Fruit fly (Drosophila melanogaster) whole organism, embryonic: ENCODE data around the gene CG11560.

Experiments
- Aef1 ChIP-seq: fragments of 200-800 bp; sonication (Bioruptor generic); IDR thresholded peaks from 3 replicates; pipeline ENCODE4 v1.3.6; 2022; ENCODE audit warnings: missing biosample characterization, missing genetic modification characterization
- Asciz ChIP-seq: fragments of 200-800 bp; sonication (Bioruptor generic); optimal IDR thresholded peaks from 2 replicates; lab custom pipeline; 2017; ENCODE audit warnings: missing biosample characterization, mild to moderate bottlenecking, missing genetic modification characterization, missing genetic modification reagents
- CG10431 ChIP-seq: fragments of 200-800 bp; sonication (Bioruptor generic); optimal IDR thresholded peaks from 3 replicates; lab custom pipeline; 2018; ENCODE audit warnings: missing biosample characterization, mild to moderate bottlenecking, missing genetic modification characterization
- CG10565 ChIP-seq: fragments of 200-800 bp; sonication (Bioruptor generic); optimal IDR thresholded peaks from 3 replicates; lab custom pipeline; 2016; ENCODE audit warnings: missing biosample characterization, mild to moderate bottlenecking, missing genetic modification characterization
- CG10959 ChIP-seq: fragments of 200-800 bp; sonication (Bioruptor generic); IDR thresholded peaks from 2 replicates; pipeline ENCODE4 v1.3.6; 2022; ENCODE audit warnings: missing biosample characterization, missing genetic modification characterization
- CG11247 ChIP-seq: fragments of 200-800 bp; sonication (Bioruptor generic); IDR thresholded peaks from 2 replicates; pipeline ENCODE4 v1.3.6; 2022; ENCODE audit warnings: missing biosample characterization, missing genetic modification characterization
- CG11696 ChIP-seq: fragments of 200-800 bp; sonication (Bioruptor generic); IDR thresholded peaks from 2 replicates; pipeline ENCODE4 v1.3.6; 2022; ENCODE audit warnings: missing biosample characterization, missing genetic modification characterization
- CG12155 ChIP-seq: fragments of 200-800 bp; sonication (Bioruptor generic); optimal IDR thresholded peaks from 3 replicates; lab custom pipeline; 2016; ENCODE audit warnings: missing biosample characterization, missing genetic modification characterization
- CG12659 ChIP-seq: fragments of 200-800 bp; sonication (Bioruptor generic); optimal IDR thresholded peaks from 3 replicates; lab custom pipeline; 2017; ENCODE audit warnings: mild to moderate bottlenecking, missing biosample characterization, missing genetic modification reagents, missing genetic modification characterization
- CG13296 ChIP-seq: fragments of 200-800 bp; sonication (Bioruptor generic); optimal IDR thresholded peaks from 3 replicates; lab custom pipeline; 2018; ENCODE audit warnings: missing biosample characterization, mild to moderate bottlenecking, missing genetic modification characterization
- CG13424 ChIP-seq: fragments of 200-800 bp; sonication (Bioruptor generic); optimal IDR thresholded peaks from 2 replicates; lab custom pipeline; 2019; ENCODE audit warnings: missing biosample characterization, mild to moderate bottlenecking, missing genetic modification characterization, moderate library complexity
- CG15073 ChIP-seq: fragments of 200-800 bp; sonication (Bioruptor generic); optimal IDR thresholded peaks from 2 replicates; lab custom pipeline; 2016; ENCODE audit warnings: missing biosample characterization, missing genetic modification characterization
- CG16813 ChIP-seq: fragments of 200-800 bp; sonication (Bioruptor generic); IDR thresholded peaks from 3 replicates; pipeline ENCODE4 v1.3.6; 2022; ENCODE audit warnings: missing biosample characterization, missing genetic modification characterization; ENCODE audit not compliant: partially characterized antibody
- CG17568 ChIP-seq: fragments of 200-800 bp; sonication (Bioruptor generic); optimal IDR thresholded peaks from 2 replicates; lab custom pipeline; 2018; ENCODE audit warnings: missing biosample characterization, mild to moderate bottlenecking, missing genetic modification characterization, moderate library complexity
- CG17829 ChIP-seq: fragments of 200-800 bp; optimal IDR thresholded peaks from 2 replicates; lab custom pipeline; 2019; ENCODE audit warnings: missing biosample characterization, mild to moderate bottlenecking, missing genetic modification characterization, moderate library complexity
- CG3281 ChIP-seq: fragments of 200-800 bp; sonication (Bioruptor generic); optimal IDR thresholded peaks from 3 replicates; lab custom pipeline; 2017; ENCODE audit warnings: missing biosample characterization, mild to moderate bottlenecking, missing genetic modification characterization
- CG4854 ChIP-seq: fragments of 200-800 bp; sonication (Bioruptor generic); optimal IDR thresholded peaks from 2 replicates; lab custom pipeline; 2016; ENCODE audit warnings: missing biosample characterization, missing genetic modification characterization, inconsistent platforms
- CG5180 ChIP-seq: fragments of 200-800 bp; sonication (Bioruptor generic); optimal IDR thresholded peaks from 3 replicates; lab custom pipeline; 2017; ENCODE audit warnings: missing biosample characterization, missing genetic modification characterization, mild to moderate bottlenecking, moderate library complexity, missing genetic modification reagents
- CG7271 ChIP-seq: fragments of 200-800 bp; sonication (Bioruptor generic); optimal IDR thresholded peaks from 2 replicates; lab custom pipeline; 2018; ENCODE audit warnings: missing biosample characterization, mild to moderate bottlenecking, missing genetic modification characterization, moderate library complexity
- CG7556 ChIP-seq: fragments of 200-800 bp; sonication (Bioruptor generic); optimal IDR thresholded peaks from 2 replicates; lab custom pipeline; 2017; ENCODE audit warnings: missing biosample characterization, mild to moderate bottlenecking, missing genetic modification characterization
- CG9609 ChIP-seq: fragments of 200-800 bp; sonication (Bioruptor generic); optimal IDR thresholded peaks from 3 replicates; lab custom pipeline; 2016; ENCODE audit warnings: missing biosample characterization, missing genetic modification characterization
- CG9817 ChIP-seq: fragments of 200-800 bp; sonication (Bioruptor generic); optimal IDR thresholded peaks from 2 replicates; lab custom pipeline; 2018; ENCODE audit warnings: missing biosample characterization, mild to moderate bottlenecking, missing genetic modification characterization, moderate library complexity
- Doc2 ChIP-seq: fragments of 200-800 bp; sonication (Bioruptor generic); IDR thresholded peaks from 2 replicates; pipeline ENCODE4 v1.3.6; 2022; ENCODE audit warnings: missing biosample characterization, missing genetic modification characterization
- E2f2 ChIP-seq: fragments of 200-800 bp; sonication (Bioruptor generic); IDR thresholded peaks from 2 replicates; pipeline ENCODE4 v1.3.6; 2022; ENCODE audit warnings: missing biosample characterization, missing genetic modification characterization
- Jarid2 ChIP-seq: fragments of 200-800 bp; sonication (Bioruptor generic); optimal IDR thresholded peaks from 3 replicates; lab custom pipeline; 2017; ENCODE audit warnings: mild to moderate bottlenecking, missing biosample characterization, missing genetic modification reagents, missing genetic modification characterization
- Lim3 ChIP-seq: fragments of 200-800 bp; sonication (Bioruptor generic); IDR thresholded peaks from 2 replicates; pipeline ENCODE4 v1.3.6; 2022; ENCODE audit warnings: missing biosample characterization, missing genetic modification characterization
- NFAT ChIP-seq: fragments of 200-800 bp; sonication (Bioruptor generic); IDR thresholded peaks from 2 replicates; pipeline ENCODE4 v1.3.6; 2022; ENCODE audit warnings: missing biosample characterization, missing genetic modification characterization
- Oli ChIP-seq: fragments of 200-800 bp; sonication (Bioruptor generic); optimal IDR thresholded peaks from 2 replicates; lab custom pipeline; 2018; ENCODE audit warnings: missing biosample characterization, mild to moderate bottlenecking, missing genetic modification characterization, moderate library complexity
- Sry-δ ChIP-seq: fragments of 200-800 bp; sonication (Bioruptor generic); optimal IDR thresholded peaks from 2 replicates; lab custom pipeline; 2016; ENCODE audit warnings: missing biosample characterization, missing genetic modification characterization
- Xrp1 ChIP-seq: fragments of 200-800 bp; sonication (Bioruptor generic); IDR thresholded peaks from 2 replicates; pipeline ENCODE4 v1.3.6; 2022; ENCODE audit warnings: missing biosample characterization, missing genetic modification characterization
- ap ChIP-seq: fragments of 200-800 bp; sonication (Bioruptor generic); IDR thresholded peaks from 2 replicates; pipeline ENCODE4 v1.3.6; 2022; ENCODE audit warnings: missing biosample characterization, missing genetic modification characterization
- bowl ChIP-seq: fragments of 200-800 bp; sonication (Bioruptor generic); IDR thresholded peaks from 2 replicates; pipeline ENCODE4 v1.3.6; 2022; ENCODE audit warnings: missing biosample characterization, missing genetic modification characterization
- cad ChIP-seq: fragments of >200 bp; optimal IDR thresholded peaks from 2 replicates; lab custom pipeline; 2017; ENCODE audit warnings: missing biosample characterization, missing genetic modification characterization
- cwo ChIP-seq: fragments of 200-800 bp; sonication (Bioruptor generic); optimal IDR thresholded peaks from 3 replicates; lab custom pipeline; 2017; ENCODE audit warnings: missing biosample characterization, missing genetic modification characterization, mild to moderate bottlenecking, moderate library complexity, missing genetic modification reagents
- disco-r ChIP-seq: fragments of 200-800 bp; sonication (Bioruptor generic); optimal IDR thresholded peaks from 2 replicates; lab custom pipeline; 2016; ENCODE audit warnings: missing biosample characterization, missing genetic modification characterization
- eve ChIP-seq, 2 experiments: fragments of >200 bp; optimal IDR thresholded peaks; 2 replicates each; lab custom pipeline; 2017; ENCODE audit warnings: missing biosample characterization in 2 of 2, missing genetic modification characterization in 2 of 2
- ewg ChIP-seq: fragments of 200-800 bp; sonication (Bioruptor generic); optimal IDR thresholded peaks from 3 replicates; lab custom pipeline; 2017; ENCODE audit warnings: mild to moderate bottlenecking, missing biosample characterization, missing genetic modification reagents, missing genetic modification characterization
- gsb ChIP-seq: fragments of 200-800 bp; sonication (Bioruptor generic); IDR thresholded peaks from 2 replicates; pipeline ENCODE4 v1.3.6; 2022; ENCODE audit warnings: missing biosample characterization, missing genetic modification characterization
- insv ChIP-seq, 2 experiments: fragments of 200-800 bp; sonication (Bioruptor generic); optimal IDR thresholded peaks; 3 replicates each; lab custom pipeline; 2016 to 2018; ENCODE audit warnings: missing biosample characterization in 2 of 2, missing genetic modification characterization in 2 of 2
- kah ChIP-seq: fragments of 200-800 bp; sonication (Bioruptor generic); optimal IDR thresholded peaks from 2 replicates; lab custom pipeline; 2018; ENCODE audit warnings: missing biosample characterization, mild to moderate bottlenecking, missing genetic modification characterization
- ken ChIP-seq: fragments of 200-800 bp; sonication (Bioruptor generic); IDR thresholded peaks from 3 replicates; pipeline ENCODE4 v1.3.6; 2022; ENCODE audit warnings: missing biosample characterization, missing genetic modification characterization
- lola ChIP-seq, 3 experiments: fragments of >200 bp in 2 of 3; fragments of 200-800 bp in 1 of 3; sonication (Bioruptor generic) in 1 of 3; optimal IDR thresholded peaks; 2 replicates each; lab custom pipeline; 2017 to 2019; ENCODE audit warnings: missing biosample characterization in 3 of 3, missing genetic modification characterization in 3 of 3, mild to moderate bottlenecking in 1 of 3, moderate library complexity in 1 of 3
- onecut ChIP-seq: fragments of 200-800 bp; sonication (Bioruptor generic); IDR thresholded peaks from 2 replicates; pipeline ENCODE4 v1.3.6; 2022; ENCODE audit warnings: missing biosample characterization, missing genetic modification characterization
- p53 ChIP-seq: fragments of 200-800 bp; sonication (Bioruptor generic); optimal IDR thresholded peaks from 2 replicates; lab custom pipeline; 2016; ENCODE audit warnings: missing biosample characterization, missing genetic modification characterization
- rib ChIP-seq: fragments of 200-800 bp; sonication (Bioruptor generic); IDR thresholded peaks from 2 replicates; pipeline ENCODE4 v1.3.6; 2022; ENCODE audit warnings: missing biosample characterization, missing genetic modification characterization
- run ChIP-seq: fragments of 200-800 bp; sonication (Bioruptor generic); optimal IDR thresholded peaks from 3 replicates; lab custom pipeline; 2018; ENCODE audit warnings: missing biosample characterization, mild to moderate bottlenecking, missing genetic modification characterization
- toy ChIP-seq: fragments of 200-800 bp; sonication (Bioruptor generic); IDR thresholded peaks from 2 replicates; pipeline ENCODE4 v1.3.6; 2022; ENCODE audit warnings: missing biosample characterization, missing genetic modification characterization
- unpg ChIP-seq: fragments of 200-800 bp; sonication (Bioruptor generic); optimal IDR thresholded peaks from 3 replicates; lab custom pipeline; 2018; ENCODE audit warnings: missing biosample characterization, mild to moderate bottlenecking, missing genetic modification characterization, moderate library complexity
- zen2 ChIP-seq: fragments of 200-800 bp; sonication (Bioruptor generic); IDR thresholded peaks from 3 replicates; pipeline ENCODE4 v1.3.6; 2022; ENCODE audit warnings: missing biosample characterization, missing genetic modification characterization; ENCODE audit not compliant: partially characterized antibody

Gene CG11560

dm6 chr3L:12138113-12138899, 18.5 kb downstream of the CG11560 start, which contains the start of the genes ND-SGDH and RhoGAP68F (continued):
- TF ChIP-seq CG9817 (tag; lab: Kevin White, UChicago) (peak; percentile 83), CG13424 (peak; percentile 81), p53 (no peak), CG10959 (GFP tag; lab: Robert Waterston, UW) (peak; percentile 55; the same call in 1 of the 2 replicates), run (tag; lab: Kevin White, UChicago) (peak; percentile 17), cwo (GFP tag; lab: Kevin White, UChicago) (peak; percentile 54), CG17829 (tag; lab: Kevin White, UChicago) (peak; percentile 82), E2f2 (GFP tag; lab: Robert Waterston, UW) (no peak), gsb (GFP tag; lab: Robert Waterston, UW) (peak; percentile 55; the same call in 1 of the 2 replicates), bowl (GFP tag; lab: Robert Waterston, UW) (no peak), Doc2 (no peak), CG5180 (GFP tag; lab: Kevin White, UChicago) (no peak), CG7271 (tag; lab: Kevin White, UChicago) (no peak), Aef1 (GFP tag; lab: Robert Waterston, UW) (peak; percentile 68), Sry-δ (GFP tag; lab: Kevin White, UChicago) (peak; percentile 97), CG10431 (peak; percentile 36), disco-r (GFP tag; lab: Kevin White, UChicago) (peak; percentile 24), CG16813 (GFP tag; lab: Robert Waterston, UW) (peak; percentile 95), CG3281 (peak; percentile 60), NFAT (GFP tag; lab: Robert Waterston, UW) (peak; percentile 71), CG4854 (GFP tag; lab: Kevin White, UChicago) (peak; percentile 54), unpg (GFP tag; lab: Kevin White, UChicago) (peak; percentile 68), insv (GFP tag; optimal IDR thresholded peaks at IDR 0.05; lab: Kevin White, UChicago) (peak in 1 of 2 experiments; percentile 20), rib (GFP tag; lab: Robert Waterston, UW) (peak; percentile 54; the same call in 1 of the 2 replicates), CG13296 (peak; percentile 70), lola (GFP tag; optimal IDR thresholded peaks at IDR 0.05; lab: Kevin White, UChicago) (peak in 1 of 3 experiments; percentile 81), CG12155 (peak; percentile 84), CG7556 (GFP tag; lab: Kevin White, UChicago) (peak; percentile 74), onecut (peak; percentile 34), kah (GFP tag; lab: Kevin White, UChicago) (no peak), Xrp1 (GFP tag; lab: Robert Waterston, UW) (peak; percentile 58; the same call in 1 of the 2 replicates), toy (GFP tag; lab: Robert Waterston, UW) (peak; percentile 42; the same call in 1 of the 2 replicates), CG9609 (GFP tag; lab: Kevin White, UChicago) (peak; percentile 57), Jarid2 (GFP tag; lab: Kevin White, UChicago) (no peak), CG12659 (GFP tag; lab: Kevin White, UChicago) (peak; percentile 89), CG10565 (GFP tag; lab: Kevin White, UChicago) (no peak), ken (peak; percentile 58; the same call in 1 of the 3 replicates), Lim3 (GFP tag; lab: Robert Waterston, UW) (no peak), Oli (tag; lab: Kevin White, UChicago) (peak; percentile 55), ap (GFP tag; lab: Robert Waterston, UW) (no peak), CG17568 (GFP tag; lab: Kevin White, UChicago) (no peak), CG11696 (GFP tag; lab: Robert Waterston, UW) (no peak), Asciz (no peak), eve (GFP tag; optimal IDR thresholded peaks at IDR 0.05; lab: Kevin White, UChicago) (no peak), ewg (GFP tag; lab: Kevin White, UChicago) (peak; percentile 48), cad (GFP tag; lab: Kevin White, UChicago) (no peak), zen2 (GFP tag; lab: Robert Waterston, UW) (peak; percentile 81), CG15073 (no peak), CG11247 (GFP tag; lab: Robert Waterston, UW) (peak; percentile 54)
